ENCODE assay signal across 4 fruit fly cellular contexts in the genomic region with DNA sequence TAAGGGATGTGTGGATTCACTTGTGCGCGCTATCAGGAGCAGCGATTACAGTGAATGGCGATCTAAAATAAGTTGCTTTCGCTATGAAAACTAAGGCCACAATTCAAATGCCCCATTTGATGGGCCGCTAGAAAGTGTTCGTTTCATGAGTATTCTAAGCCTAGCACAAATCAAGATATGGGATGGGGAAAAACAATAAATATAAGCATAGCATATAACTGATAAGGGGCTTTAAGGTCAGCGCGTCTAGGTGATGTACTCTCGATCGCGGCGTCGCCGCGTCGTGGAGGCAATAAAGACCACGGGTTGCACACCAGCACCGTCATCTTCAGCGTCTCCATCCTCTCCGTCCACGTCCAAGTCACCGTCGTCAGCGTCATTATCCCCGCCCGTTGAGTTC.
TF ChIP-seq lines count a peak whose summit lies in the region.

No protein-coding gene starts in this region.

- TF ChIP-seq CTCF in whole organism, embryonic (GFP tag; optimal IDR thresholded peaks at IDR 0.05; lab: Kevin White, UChicago) = no peak

TF ChIP-seq in whole organism, embryonic, 481 proteins besides CTCF, POLR2A, EP300 and RAD21:
- TF ChIP-seq CG34376 (GFP tag; optimal IDR thresholded peaks at IDR 0.05; lab: Kevin White, UChicago) = peak; percentile 19
- peak; percentile 6 for TF ChIP-seq sug (tag; optimal IDR thresholded peaks at IDR 0.05; lab: Kevin White, UChicago)
- no peak for TF ChIP-seq Poxn (GFP tag; IDR thresholded peaks at IDR 0.05; lab: Robert Waterston, UW)

TF ChIP-seq in whole organism, prepupa, 60 proteins besides CTCF, POLR2A, EP300 and RAD21:
- TF ChIP-seq svp (GFP tag; lab: Kevin White, UChicago) (peak; percentile 95), CG8319 (GFP tag; optimal IDR thresholded peaks at IDR 0.05; lab: Kevin White, UChicago) (no peak)

TF ChIP-seq in whole organism, pupa, 21 proteins besides CTCF, POLR2A, EP300 and RAD21:
- no peak for TF ChIP-seq CG10348 (GFP tag; IDR thresholded peaks at IDR 0.05; lab: Robert Waterston, UW)
- TF ChIP-seq CG32121 (GFP tag; IDR thresholded peaks at IDR 0.05; lab: Robert Waterston, UW) = no peak
- peak; percentile 47 for TF ChIP-seq EcR (GFP tag; optimal IDR thresholded peaks at IDR 0.05; lab: Kevin White, UChicago)

TF ChIP-seq in whole organism, wandering third instar larva, 38 proteins besides CTCF, POLR2A, EP300 and RAD21:
- TF ChIP-seq dl (GFP tag; optimal IDR thresholded peaks at IDR 0.05; lab: Kevin White, UChicago; ENCODE audit: insufficient read depth in 1 of 2, partially characterized antibody in 2 of 2) (no peak), ey (GFP tag; optimal IDR thresholded peaks at IDR 0.05; lab: Kevin White, UChicago) (no peak), GATAd (GFP tag; optimal IDR thresholded peaks at IDR 0.05; lab: Kevin White, UChicago) (no peak), Rel (GFP tag; optimal IDR thresholded peaks at IDR 0.05; lab: Kevin White, UChicago) (no peak), Rel (tag; optimal IDR thresholded peaks at IDR 0.05; lab: Kevin White, UChicago) (peak; percentile 82)
